Worm (Caenorhabditis elegans) whole organism, L3 larva: ENCODE measurements around the gene C29E4.15.

Experiments used
- ZK546.5 ChIP-seq: sonication (generic microtip); optimal IDR thresholded peaks from 2 replicates; lab custom pipeline; 2017; ENCODE audit warnings: missing biosample characterization, missing genetic modification characterization
- aly-2 ChIP-seq: fragments of 150-350 bp; optimal IDR thresholded peaks from 2 replicates; lab custom pipeline; 2014; ENCODE audit warnings: missing biosample characterization, missing genetic modification characterization
- ama-1 ChIP-seq: fragments of 150-350 bp; optimal IDR thresholded peaks from 2 replicates; lab custom pipeline; 2018
- ceh-16 ChIP-seq: sonication (generic microtip); optimal IDR thresholded peaks from 2 replicates; lab custom pipeline; 2017; ENCODE audit warnings: missing biosample characterization, missing genetic modification characterization
- ceh-28 ChIP-seq: fragments of 150-350 bp; optimal IDR thresholded peaks from 2 replicates; lab custom pipeline; 2014; ENCODE audit warnings: missing biosample characterization, missing genetic modification reagents, missing genetic modification characterization
- ceh-82 ChIP-seq: fragments of 150-350 bp; optimal IDR thresholded peaks from 2 replicates; lab custom pipeline; 2014; ENCODE audit warnings: missing biosample characterization, missing genetic modification characterization
- ceh-9 ChIP-seq: sonication (generic microtip); optimal IDR thresholded peaks from 2 replicates; lab custom pipeline; 2018; ENCODE audit warnings: missing biosample characterization, missing genetic modification characterization
- daf-12 ChIP-seq: fragments of 150-350 bp; optimal IDR thresholded peaks from 2 replicates; lab custom pipeline; 2014; ENCODE audit warnings: missing biosample characterization, missing genetic modification reagents, missing genetic modification characterization
- egl-27 ChIP-seq: sonication (generic microtip); optimal IDR thresholded peaks from 4 replicates; lab custom pipeline; 2017; ENCODE audit warnings: missing biosample characterization, missing genetic modification reagents, missing genetic modification characterization
- egl-5 ChIP-seq: fragments of 150-350 bp; optimal IDR thresholded peaks from 2 replicates; lab custom pipeline; 2017; ENCODE audit warnings: missing biosample characterization, missing genetic modification reagents, missing genetic modification characterization, inconsistent platforms
- elt-1 ChIP-seq: fragments of 150-350 bp; optimal IDR thresholded peaks from 2 replicates; lab custom pipeline; 2014; ENCODE audit warnings: missing biosample characterization, missing genetic modification characterization
- elt-2 ChIP-seq: sonication (generic microtip); optimal IDR thresholded peaks from 2 replicates; lab custom pipeline; 2016; ENCODE audit warnings: missing genetic modification reagents, mild to moderate bottlenecking, missing genetic modification characterization, missing compliant biosample characterization
- elt-3 ChIP-seq, 3 experiments: fragments of 150-350 bp in 1 of 3; sonication (generic microtip) in 2 of 3; optimal IDR thresholded peaks; 2 replicates in 2 of 3; 4 replicates in 1 of 3; lab custom pipeline; 2014 to 2017; ENCODE audit warnings: missing biosample characterization in 3 of 3, missing genetic modification characterization in 3 of 3
- eor-1 ChIP-seq, 2 experiments: fragments of 150-350 bp; optimal IDR thresholded peaks; 2 replicates each; lab custom pipeline; 2014 to 2018; ENCODE audit warnings: missing biosample characterization in 2 of 2, missing genetic modification characterization in 2 of 2
- fkh-10 ChIP-seq: sonication (generic microtip); optimal IDR thresholded peaks from 2 replicates; lab custom pipeline; 2017; ENCODE audit warnings: missing biosample characterization, missing genetic modification reagents, missing genetic modification characterization
- fkh-2 ChIP-seq: fragments of 150-350 bp; optimal IDR thresholded peaks from 2 replicates; lab custom pipeline; 2014; ENCODE audit warnings: missing biosample characterization, missing genetic modification reagents, missing genetic modification characterization
- fos-1 ChIP-seq: fragments of 150-350 bp; optimal IDR thresholded peaks from 2 replicates; lab custom pipeline; 2014; ENCODE audit warnings: missing biosample characterization, missing genetic modification characterization
- hmg-11 ChIP-seq: sonication (generic microtip); optimal IDR thresholded peaks from 2 replicates; lab custom pipeline; 2016; ENCODE audit warnings: missing genetic modification characterization, missing compliant biosample characterization
- jun-1 ChIP-seq: fragments of 150-350 bp; optimal IDR thresholded peaks from 2 replicates; lab custom pipeline; 2014; ENCODE audit warnings: missing biosample characterization, missing genetic modification reagents, missing genetic modification characterization
- lin-15B ChIP-seq: fragments of 150-350 bp; optimal IDR thresholded peaks from 2 replicates; lab custom pipeline; 2014; ENCODE audit warnings: missing biosample characterization, missing genetic modification characterization
- mdl-1 ChIP-seq: fragments of 150-350 bp; optimal IDR thresholded peaks from 2 replicates; lab custom pipeline; 2014; ENCODE audit warnings: missing biosample characterization, missing genetic modification characterization
- nfya-1 ChIP-seq: sonication (generic microtip); optimal IDR thresholded peaks from 2 replicates; lab custom pipeline; 2017; ENCODE audit warnings: missing genetic modification characterization, mild to moderate bottlenecking, missing compliant biosample characterization, antibody characterized with exemption, moderate library complexity; ENCODE audit not compliant: insufficient read depth
- nhr-11 ChIP-seq: fragments of 150-350 bp; optimal IDR thresholded peaks from 2 replicates; lab custom pipeline; 2014; ENCODE audit warnings: missing biosample characterization, missing genetic modification characterization
- nhr-12 ChIP-seq: fragments of 150-350 bp; optimal IDR thresholded peaks from 2 replicates; lab custom pipeline; 2014; ENCODE audit warnings: missing biosample characterization, missing genetic modification characterization
- nhr-23 ChIP-seq: fragments of 150-350 bp; optimal IDR thresholded peaks from 2 replicates; lab custom pipeline; 2014; ENCODE audit warnings: missing biosample characterization, missing genetic modification reagents, missing genetic modification characterization
- nhr-237 ChIP-seq: fragments of 150-350 bp; optimal IDR thresholded peaks from 2 replicates; lab custom pipeline; 2014; ENCODE audit warnings: missing biosample characterization, missing genetic modification characterization
- nhr-25 ChIP-seq: sonication (generic microtip); optimal IDR thresholded peaks from 2 replicates; lab custom pipeline; 2017; ENCODE audit warnings: missing biosample characterization, missing genetic modification characterization
- nhr-28 ChIP-seq: fragments of 150-350 bp; optimal IDR thresholded peaks from 2 replicates; lab custom pipeline; 2014; ENCODE audit warnings: missing biosample characterization, missing genetic modification characterization
- nhr-43 ChIP-seq: sonication (generic microtip); optimal IDR thresholded peaks from 2 replicates; lab custom pipeline; 2016; ENCODE audit warnings: mild to moderate bottlenecking, missing genetic modification characterization, missing compliant biosample characterization; ENCODE audit not compliant: poor library complexity, severe bottlenecking
- nhr-67 ChIP-seq: fragments of 150-350 bp; optimal IDR thresholded peaks from 2 replicates; lab custom pipeline; 2014; ENCODE audit warnings: missing biosample characterization, missing genetic modification characterization
- nhr-76 ChIP-seq: fragments of 150-350 bp; sonication (generic microtip); optimal IDR thresholded peaks from 5 replicates; lab custom pipeline; 2014; ENCODE audit warnings: missing biosample characterization, missing genetic modification characterization
- nhr-77 ChIP-seq: fragments of 150-350 bp; optimal IDR thresholded peaks from 2 replicates; lab custom pipeline; 2014; ENCODE audit warnings: missing biosample characterization, missing genetic modification characterization
- pha-4 ChIP-seq: fragments of 150-350 bp; optimal IDR thresholded peaks from 2 replicates; lab custom pipeline; 2014; ENCODE audit warnings: missing biosample characterization, missing genetic modification reagents, missing genetic modification characterization
- pqm-1 ChIP-seq: fragments of 150-350 bp; optimal IDR thresholded peaks from 2 replicates; lab custom pipeline; 2017; ENCODE audit warnings: missing biosample characterization, missing genetic modification characterization, inconsistent platforms
- sea-2 ChIP-seq: fragments of 150-350 bp; sonication (generic microtip); optimal IDR thresholded peaks from 4 replicates; lab custom pipeline; 2014; ENCODE audit warnings: missing biosample characterization, missing genetic modification reagents, missing genetic modification characterization
- skn-1 ChIP-seq: fragments of 150-350 bp; optimal IDR thresholded peaks from 2 replicates; lab custom pipeline; 2014; ENCODE audit warnings: missing biosample characterization, missing genetic modification characterization
- snpc-4 ChIP-seq: fragments of 150-350 bp; optimal IDR thresholded peaks from 2 replicates; lab custom pipeline; 2014; ENCODE audit warnings: missing biosample characterization, missing genetic modification characterization
- tbx-2 ChIP-seq: sonication (generic microtip); optimal IDR thresholded peaks from 2 replicates; lab custom pipeline; 2016; ENCODE audit warnings: mild to moderate bottlenecking, missing genetic modification characterization, missing compliant biosample characterization
- zag-1 ChIP-seq: fragments of 150-350 bp; optimal IDR thresholded peaks from 2 replicates; lab custom pipeline; 2014; ENCODE audit warnings: missing biosample characterization, missing genetic modification characterization
- ztf-11 ChIP-seq: fragments of 150-350 bp; optimal IDR thresholded peaks from 2 replicates; lab custom pipeline; 2014; ENCODE audit warnings: missing biosample characterization, missing genetic modification characterization
- ztf-4 ChIP-seq: fragments of 150-350 bp; optimal IDR thresholded peaks from 2 replicates; lab custom pipeline; 2014; ENCODE audit warnings: missing biosample characterization, missing genetic modification characterization

The C29E4.15 gene

DNA sequence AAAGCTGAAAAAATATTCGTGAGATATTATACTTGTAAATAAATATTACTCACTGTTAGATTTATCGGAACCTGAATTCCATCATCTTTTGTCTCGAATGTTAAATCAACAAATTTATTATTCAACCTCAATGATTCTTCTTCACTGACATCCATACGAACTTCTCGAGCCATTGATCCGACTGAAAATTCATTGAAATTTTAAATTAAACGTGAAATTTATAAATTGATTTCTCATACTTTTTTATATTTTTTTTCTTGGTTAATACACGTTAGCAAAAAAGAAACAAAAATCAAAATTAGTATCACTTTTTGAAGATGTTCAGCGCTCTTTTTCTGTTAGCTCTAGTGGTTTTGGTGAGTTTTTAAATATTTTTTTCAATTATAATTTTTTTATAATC is 32.6 kb upstream of the C29E4.15 start, which contains the start of gene C29E4.14:
Gene C29E4.14 (plus strand): TSS at position 301 of the 400 bp plus-strand sequence.
- TF ChIP-seq fkh-10 = no peak
- no peak for TF ChIP-seq eor-1 (tag; optimal IDR thresholded peaks at IDR 0.05; lab: Kevin White, UChicago)

DNA sequence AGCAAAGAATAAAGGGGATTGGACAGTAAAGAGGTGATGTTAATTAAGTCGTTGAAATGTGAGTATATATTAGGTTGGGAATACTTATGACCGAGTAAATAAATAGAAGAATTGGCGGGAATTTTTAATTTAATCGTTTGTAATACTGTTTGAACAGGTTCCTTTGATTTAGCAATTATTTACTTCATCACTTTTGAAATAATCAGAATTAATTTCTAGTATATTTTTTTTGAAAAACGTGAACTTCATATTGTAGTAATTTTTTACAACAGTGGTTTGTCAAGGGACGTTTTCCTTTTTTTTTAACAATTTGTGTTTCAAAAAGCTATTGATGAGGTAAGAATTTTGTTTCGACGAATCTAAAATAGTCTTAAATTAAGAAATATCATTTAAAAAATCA is 30.2 kb upstream of the C29E4.15 start, which contains the start of gene C29E4.17:
Gene C29E4.17 (plus strand): TSS at position 301 of the 400 bp plus-strand sequence.
- no peak for TF ChIP-seq ztf-11 (tag; lab: Kevin White, UChicago)
- no peak for TF ChIP-seq daf-12 (tag; lab: Kevin White, UChicago)
- no peak for TF ChIP-seq egl-27 (tag; lab: Kevin White, UChicago)
- no peak for TF ChIP-seq nhr-25
- no peak for TF ChIP-seq zag-1

DNA sequence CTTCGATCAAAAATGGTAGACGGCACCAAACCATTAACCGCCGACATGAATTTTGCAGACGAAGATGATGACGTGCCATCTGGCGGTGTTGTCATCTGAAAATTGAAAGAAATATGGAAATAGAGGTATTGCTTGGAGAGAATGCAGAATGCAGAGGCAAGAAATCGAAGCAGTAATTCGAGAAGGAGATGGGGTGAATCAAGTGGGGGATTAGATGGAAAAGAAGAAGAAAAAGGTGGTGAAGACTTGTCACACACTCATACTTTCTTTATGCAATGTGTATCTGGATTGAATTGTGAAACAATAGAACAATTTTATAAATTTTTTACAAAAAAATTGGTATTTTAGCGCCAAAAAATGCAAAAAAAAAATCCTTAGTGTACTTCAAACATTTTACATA is 27.6 kb upstream of the C29E4.15 start, which contains the start of gene tag-250:
Gene tag-250 (minus strand): TSS at position 101 of the 400 bp plus-strand sequence.
- TF ChIP-seq elt-1 (tag; lab: Kevin White, UChicago) = no peak
- TF ChIP-seq ama-1 (lab: Kevin White, UChicago) = no peak
- no peak for TF ChIP-seq ceh-9 (tag; lab: Kevin White, UChicago)
- no peak for TF ChIP-seq nhr-76
- TF ChIP-seq eor-1 (tag; optimal IDR thresholded peaks at IDR 0.05; lab: Kevin White, UChicago) = no peak
- no peak for TF ChIP-seq mdl-1 (tag; lab: Kevin White, UChicago)
- no peak for TF ChIP-seq snpc-4 (tag; lab: Kevin White, UChicago)
- no peak for TF ChIP-seq ZK546.5
- TF ChIP-seq ztf-4 (tag; lab: Kevin White, UChicago) = no peak
- TF ChIP-seq hmg-11 = no peak
- no peak for TF ChIP-seq ztf-11 (tag; lab: Kevin White, UChicago)
- no peak for TF ChIP-seq pqm-1
- TF ChIP-seq nhr-28 (tag; lab: Kevin White, UChicago) = no peak
- no peak for TF ChIP-seq nhr-77 (tag; lab: Kevin White, UChicago)
- no peak for TF ChIP-seq egl-5 (tag; lab: Kevin White, UChicago)
- TF ChIP-seq nhr-11 (tag; lab: Kevin White, UChicago) = no peak
- no peak for TF ChIP-seq ceh-28
- TF ChIP-seq, all 47 proteins: peak for 0

DNA sequence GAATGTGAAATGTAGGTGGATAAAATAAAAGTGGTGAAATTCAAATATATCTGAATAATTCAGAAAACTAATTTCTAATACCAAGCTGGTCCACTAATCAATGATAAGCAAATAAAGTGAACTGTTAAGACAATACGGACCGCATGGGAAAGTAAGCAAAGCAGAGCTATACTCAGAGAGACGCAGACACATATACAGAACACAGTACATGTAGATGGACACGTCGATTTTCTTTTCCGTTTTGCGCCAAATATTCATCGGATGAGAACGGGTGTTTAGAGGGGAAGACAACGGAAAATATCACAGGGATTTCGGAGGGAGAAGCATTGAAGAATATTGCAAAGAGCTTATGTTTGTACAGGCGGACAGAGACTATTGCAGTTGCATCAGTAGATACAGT is 26.5 kb upstream of the C29E4.15 start:
- TF ChIP-seq snpc-4 (tag; lab: Kevin White, UChicago) (peak; percentile 3), pha-4 (peak; percentile 48), hmg-11 (no peak), fos-1 (tag; lab: Kevin White, UChicago) (no peak)
- TF ChIP-seq, all 47 proteins: peak for 2

DNA sequence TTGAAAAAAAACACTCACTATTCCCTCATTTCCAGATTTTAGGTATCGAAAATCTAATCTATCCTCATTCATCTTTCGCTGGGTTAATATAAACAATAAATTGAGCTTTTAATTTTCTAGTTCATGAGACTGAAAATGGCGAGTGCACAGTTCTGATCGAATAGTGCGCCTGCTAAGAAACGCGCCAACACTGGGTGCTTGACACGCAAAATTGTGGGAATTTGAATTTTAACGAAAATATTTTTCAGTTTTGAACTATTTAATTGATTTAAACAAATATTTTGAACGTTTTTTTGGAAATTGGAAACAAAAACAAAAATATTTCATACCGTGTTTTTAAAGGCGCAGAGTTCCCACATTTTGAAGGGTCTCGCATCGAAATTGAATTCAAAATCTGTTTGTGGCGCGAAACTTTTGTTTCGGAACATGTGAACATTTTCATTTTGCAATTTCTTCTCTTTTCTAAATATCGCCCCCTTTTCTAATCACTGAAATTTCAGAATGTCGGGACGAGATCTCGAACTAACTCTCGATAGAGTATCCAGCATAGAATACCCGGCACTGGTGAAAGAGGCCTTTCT is 23.8 kb upstream of the C29E4.15 start, which contains the start of the genes C29E4.13 and npp-15:
Gene C29E4.13 (minus strand): TSS at position 169 of the 581 bp plus-strand sequence.
Gene npp-15 (plus strand): TSS at position 495 of the 581 bp plus-strand sequence.
- TF ChIP-seq hmg-11 (no peak), tbx-2 (tag; lab: Kevin White, UChicago) (no peak), fkh-10 (no peak), sea-2 (GFP tag; lab: Kevin White, UChicago) (no peak), ceh-28 (no peak), zag-1 (no peak), nhr-25 (peak; percentile 8), ceh-16 (tag; lab: Kevin White, UChicago) (no peak), nhr-11 (tag; lab: Kevin White, UChicago) (no peak), nhr-43 (tag; lab: Kevin White, UChicago) (no peak), nhr-23 (tag; lab: Kevin White, UChicago) (peak; percentile 13), egl-27 (tag; lab: Kevin White, UChicago) (no peak), eor-1 (tag; optimal IDR thresholded peaks at IDR 0.05; lab: Kevin White, UChicago) (no peak), egl-5 (tag; lab: Kevin White, UChicago) (no peak), ceh-82 (no peak), elt-3 (tag; optimal IDR thresholded peaks at IDR 0.05; lab: Kevin White, UChicago) (no peak), lin-15B (tag; lab: Kevin White, UChicago) (peak; percentile 61), pha-4 (peak; percentile 71), ztf-4 (tag; lab: Kevin White, UChicago) (no peak), ama-1 (lab: Kevin White, UChicago) (no peak), mdl-1 (tag; lab: Kevin White, UChicago) (no peak), aly-2 (tag; lab: Kevin White, UChicago) (no peak), skn-1 (no peak), nhr-12 (tag; lab: Kevin White, UChicago) (no peak), nhr-28 (tag; lab: Kevin White, UChicago) (no peak), ceh-9 (tag; lab: Kevin White, UChicago) (no peak), elt-2 (tag; lab: Kevin White, UChicago) (peak; percentile 19), nhr-76 (no peak), daf-12 (tag; lab: Kevin White, UChicago) (no peak), nfya-1 (no peak), snpc-4 (tag; lab: Kevin White, UChicago) (peak; percentile 10), nhr-237 (tag; lab: Kevin White, UChicago) (no peak), fkh-2 (tag; lab: Kevin White, UChicago) (no peak), ztf-11 (tag; lab: Kevin White, UChicago) (no peak), pqm-1 (no peak), nhr-67 (tag; lab: Kevin White, UChicago) (no peak), jun-1 (tag; lab: Kevin White, UChicago) (no peak), nhr-77 (tag; lab: Kevin White, UChicago) (no peak), fos-1 (tag; lab: Kevin White, UChicago) (no peak)
